Worm (Caenorhabditis elegans): Measurements from ENCODE around the gene srlf-23.

DNA sequence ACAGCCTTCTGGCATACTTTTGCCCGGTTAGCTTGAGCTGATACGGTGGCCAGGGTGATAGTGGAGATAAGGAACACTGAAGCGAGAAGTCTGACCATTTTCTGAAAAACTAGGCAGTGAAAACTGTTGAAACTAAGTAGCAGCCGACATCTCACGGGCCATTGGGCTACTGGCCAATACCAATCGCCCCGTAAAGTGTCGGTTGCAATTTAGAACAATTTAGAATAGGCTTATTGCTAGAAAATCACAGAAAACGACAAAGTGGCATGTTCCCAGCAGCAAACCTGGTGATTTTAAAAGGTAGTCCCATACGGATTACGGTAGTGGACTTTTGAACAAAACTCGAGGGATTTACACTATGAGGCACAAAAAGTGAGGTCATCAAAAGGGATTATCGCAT lies 22.3 kb downstream of the srlf-23 start, which contains the start of gene T02B11.4:
- TF ChIP-seq F13C5.2 (tag; optimal IDR thresholded peaks at IDR 0.05) = no peak
- no peak for TF ChIP-seq ama-1 (optimal IDR thresholded peaks at IDR 0.05)
- TF ChIP-seq hmg-4 (GFP tag; optimal IDR thresholded peaks at IDR 0.05) = no peak
- TF ChIP-seq B0310.2 (tag; optimal IDR thresholded peaks at IDR 0.05) = no peak
- no peak for TF ChIP-seq flt-1 (GFP tag; IDR thresholded peaks at IDR 0.05)
- no peak for TF ChIP-seq aly-1 (tag; optimal IDR thresholded peaks at IDR 0.05)
- TF ChIP-seq scrt-1 (GFP tag; IDR thresholded peaks at IDR 0.05) = no peak
- TF ChIP-seq ceh-13 (GFP tag; optimal IDR thresholded peaks at IDR 0.05) = no peak
